Worm (Caenorhabditis elegans) whole organism, early embryonic: Measurements from ENCODE around the gene skr-13.

Experiments
- B0310.2 ChIP-seq: sonication (generic microtip); optimal IDR thresholded peaks from 2 replicates; lab custom pipeline; 2016; ENCODE audit warnings: mild to moderate bottlenecking, missing genetic modification characterization, missing compliant biosample characterization
- F13C5.2 ChIP-seq: sonication (generic microtip); optimal IDR thresholded peaks from 2 replicates; lab custom pipeline; 2017; ENCODE audit warnings: mild to moderate bottlenecking, missing genetic modification characterization, inconsistent platforms, missing compliant biosample characterization
- aly-1 ChIP-seq: sonication (generic microtip); optimal IDR thresholded peaks from 2 replicates; lab custom pipeline; 2016; ENCODE audit warnings: missing genetic modification characterization, missing compliant biosample characterization
- ama-1 ChIP-seq: fragments of 150-350 bp; optimal IDR thresholded peaks from 2 replicates; lab custom pipeline; 2014
- ceh-13 ChIP-seq: fragments of 200-800 bp; sonication (Bioruptor generic); optimal IDR thresholded peaks from 2 replicates; lab custom pipeline; 2018; ENCODE audit warnings: mild to moderate bottlenecking, missing genetic modification characterization, missing compliant biosample characterization
- ceh-36 ChIP-seq: sonication (generic microtip); optimal IDR thresholded peaks from 2 replicates; lab custom pipeline; 2016; ENCODE audit warnings: missing genetic modification characterization, inconsistent platforms, missing compliant biosample characterization
- ets-7 ChIP-seq: sonication (generic microtip); optimal IDR thresholded peaks from 2 replicates; lab custom pipeline; 2016; ENCODE audit warnings: missing genotype, missing genetic modification characterization, missing compliant biosample characterization
- flt-1 ChIP-seq: fragments of 200-800 bp; sonication (Bioruptor generic); IDR thresholded peaks from 2 replicates; pipeline ENCODE4 v1.3.6; 2022; ENCODE audit warnings: missing genetic modification characterization, missing compliant biosample characterization
- hmbx-1 ChIP-seq: sonication (generic microtip); optimal IDR thresholded peaks from 2 replicates; lab custom pipeline; 2016; ENCODE audit warnings: mild to moderate bottlenecking, missing genetic modification characterization, missing compliant biosample characterization
- hmg-4 ChIP-seq: fragments of 200-800 bp; sonication (Bioruptor generic); optimal IDR thresholded peaks from 2 replicates; lab custom pipeline; 2018; ENCODE audit warnings: mild to moderate bottlenecking, missing genetic modification characterization, missing compliant biosample characterization
- hnd-1 ChIP-seq: sonication (generic microtip); optimal IDR thresholded peaks from 2 replicates; lab custom pipeline; 2016; ENCODE audit warnings: missing genetic modification characterization, missing compliant biosample characterization
- pes-1 ChIP-seq: fragments of 200-800 bp; sonication (Bioruptor generic); IDR thresholded peaks from 2 replicates; pipeline ENCODE4 v1.3.6; 2022; ENCODE audit warnings: missing genetic modification reagents, missing genetic modification characterization, missing compliant biosample characterization
- scrt-1 ChIP-seq: fragments of 200-800 bp; sonication (Bioruptor generic); IDR thresholded peaks from 2 replicates; pipeline ENCODE4 v1.3.6; 2022; ENCODE audit warnings: missing genetic modification characterization, missing compliant biosample characterization
- sea-1 ChIP-seq: fragments of 200-800 bp; sonication (Bioruptor generic); conservative IDR thresholded peaks from 2 replicates; pipeline ENCODE4 v1.3.6; 2022; ENCODE audit warnings: missing genetic modification characterization, missing compliant biosample characterization
- tbx-11 ChIP-seq: fragments of 200-800 bp; sonication (Bioruptor generic); IDR thresholded peaks from 2 replicates; pipeline ENCODE4 v1.3.6; 2022; ENCODE audit warnings: missing genetic modification characterization, missing compliant biosample characterization
- tbx-37 ChIP-seq: fragments of 200-800 bp; sonication (Bioruptor generic); conservative IDR thresholded peaks from 2 replicates; pipeline ENCODE4 v1.3.6; 2022; ENCODE audit warnings: missing genetic modification reagents, missing genetic modification characterization, missing compliant biosample characterization
- tra-4 ChIP-seq: sonication (generic microtip); optimal IDR thresholded peaks from 2 replicates; lab custom pipeline; 2017; ENCODE audit warnings: missing genetic modification characterization, missing compliant biosample characterization

skr-13 gene

DNA sequence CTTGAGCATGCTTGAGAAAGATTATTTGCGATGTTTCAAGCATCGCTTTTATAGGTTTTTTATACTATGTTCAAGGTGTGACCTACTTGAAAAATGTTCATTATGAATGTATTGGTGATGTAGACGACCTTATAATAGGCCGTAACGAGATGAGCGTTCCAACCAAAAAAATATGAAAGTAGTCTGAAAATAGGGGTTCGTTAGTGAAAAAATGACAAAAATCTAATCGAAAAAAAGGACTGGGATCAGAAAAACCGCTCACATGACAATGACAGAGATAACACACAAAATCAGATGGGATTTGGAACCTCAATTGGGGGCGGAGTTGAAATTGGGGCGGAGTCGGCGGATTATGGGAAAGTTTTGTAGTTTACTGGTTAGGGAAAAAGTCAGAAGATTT is 11.5 kb downstream of the skr-13 start, which contains the start of gene Y116A8C.40:
Gene Y116A8C.40 (minus strand): TSS at position 101 of the 400 bp plus-strand sequence.
- TF ChIP-seq hmg-4 (GFP tag; lab: Kevin White, UChicago) = no peak
- TF ChIP-seq scrt-1 = no peak
- TF ChIP-seq ets-7 (tag; lab: Kevin White, UChicago) = no peak
- TF ChIP-seq ceh-13 = no peak
- no peak for TF ChIP-seq sea-1 (GFP tag; lab: Robert Waterston, UW)
- TF ChIP-seq tra-4 (tag; lab: Kevin White, UChicago) = no peak

ce11 chrIV:17150418-17150817 is 12.0 kb downstream of the skr-13 start:
- TF ChIP-seq ceh-36 (tag; lab: Kevin White, UChicago) (no peak), ama-1 (no peak), scrt-1 (no peak), pes-1 (GFP tag; lab: Robert Waterston, UW) (no peak), tbx-11 (GFP tag; lab: Robert Waterston, UW) (no peak), hmg-4 (GFP tag; lab: Kevin White, UChicago) (no peak), aly-1 (tag; lab: Kevin White, UChicago) (no peak), hmbx-1 (tag; lab: Kevin White, UChicago) (no peak), tbx-37 (GFP tag; lab: Robert Waterston, UW) (no peak), sea-1 (GFP tag; lab: Robert Waterston, UW) (no peak), hnd-1 (no peak), ceh-13 (no peak), F13C5.2 (tag; lab: Kevin White, UChicago) (no peak), ets-7 (tag; lab: Kevin White, UChicago) (no peak), flt-1 (no peak), B0310.2 (no peak), tra-4 (tag; lab: Kevin White, UChicago) (no peak)

ce11 chrIV:17131035-17131595 is 31.3 kb downstream of the skr-13 start, which contains the start of the genes Y116A8C.37 and Y116A8C.38:
Gene Y116A8C.37 (minus strand): TSS chrIV:17131135.
Gene Y116A8C.38 (plus strand): TSS chrIV:17131545.
- TF ChIP-seq hmbx-1 (tag; lab: Kevin White, UChicago) (no peak), scrt-1 (no peak), pes-1 (GFP tag; lab: Robert Waterston, UW) (no peak), sea-1 (GFP tag; lab: Robert Waterston, UW) (no peak), ceh-36 (tag; lab: Kevin White, UChicago) (no peak), B0310.2 (no peak), aly-1 (tag; lab: Kevin White, UChicago) (no peak), ets-7 (tag; lab: Kevin White, UChicago) (no peak), tra-4 (tag; lab: Kevin White, UChicago) (no peak), flt-1 (no peak), F13C5.2 (tag; lab: Kevin White, UChicago) (no peak), hmg-4 (GFP tag; lab: Kevin White, UChicago) (no peak), tbx-11 (GFP tag; lab: Robert Waterston, UW) (no peak), tbx-37 (GFP tag; lab: Robert Waterston, UW) (no peak), ceh-13 (no peak), hnd-1 (no peak), ama-1 (no peak)

DNA sequence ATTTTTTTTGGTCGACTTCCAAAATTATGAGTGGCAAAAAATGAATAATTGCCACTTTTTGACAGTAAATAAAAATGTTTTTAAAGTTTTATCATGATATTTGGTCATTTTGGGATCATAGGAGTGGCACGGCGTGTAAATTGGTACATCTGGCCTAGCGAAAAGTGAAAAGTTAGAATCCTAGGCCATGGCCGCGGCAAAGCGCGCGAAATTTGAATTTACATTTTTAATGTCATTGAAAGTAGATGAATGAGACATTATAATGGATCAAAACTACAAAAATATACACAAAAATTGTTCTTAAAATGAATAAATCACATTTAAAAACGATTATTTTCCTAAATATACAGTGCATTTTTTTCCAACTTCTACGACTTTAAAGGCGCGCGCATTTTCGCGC is 35.9 kb downstream of the skr-13 start:
- TF ChIP-seq ceh-36 (tag; lab: Kevin White, UChicago) (no peak), flt-1 (no peak), scrt-1 (no peak), ceh-13 (no peak)

DNA sequence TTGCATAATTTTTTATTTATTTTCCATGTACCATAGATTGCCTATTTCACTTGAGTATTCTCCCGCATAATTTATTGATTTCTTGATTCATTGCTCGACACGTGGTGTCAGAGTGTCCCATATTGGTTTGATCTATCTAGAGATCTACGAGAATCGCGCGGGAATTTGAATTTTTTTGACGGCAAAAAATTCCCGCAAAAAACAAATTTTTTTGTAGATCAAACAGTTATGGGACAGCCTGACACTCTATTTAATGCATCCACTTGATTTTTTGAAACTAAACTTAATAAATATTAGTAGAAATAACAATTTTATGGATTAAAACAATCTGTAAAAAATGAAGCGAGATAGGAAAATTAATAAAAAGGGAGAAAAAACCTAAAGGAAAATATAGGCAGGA is 36.4 kb downstream of the skr-13 start:
- TF ChIP-seq ceh-13 = no peak
- no peak for TF ChIP-seq aly-1 (tag; lab: Kevin White, UChicago)
- TF ChIP-seq sea-1 (GFP tag; lab: Robert Waterston, UW) = no peak
- no peak for TF ChIP-seq ceh-36 (tag; lab: Kevin White, UChicago)
- no peak for TF ChIP-seq hmg-4 (GFP tag; lab: Kevin White, UChicago)
- TF ChIP-seq B0310.2 = no peak
- no peak for TF ChIP-seq pes-1 (GFP tag; lab: Robert Waterston, UW)
- no peak for TF ChIP-seq F13C5.2 (tag; lab: Kevin White, UChicago)
- TF ChIP-seq ama-1 = no peak
- no peak for TF ChIP-seq ets-7 (tag; lab: Kevin White, UChicago)
- no peak for TF ChIP-seq scrt-1
- TF ChIP-seq hmbx-1 (tag; lab: Kevin White, UChicago) = no peak
- no peak for TF ChIP-seq tbx-37 (GFP tag; lab: Robert Waterston, UW)
- no peak for TF ChIP-seq tbx-11 (GFP tag; lab: Robert Waterston, UW)
- no peak for TF ChIP-seq tra-4 (tag; lab: Kevin White, UChicago)
- TF ChIP-seq hnd-1 = no peak
- no peak for TF ChIP-seq flt-1

- TF ChIP-seq pes-1 (GFP tag; lab: Robert Waterston, UW) (no peak), F13C5.2 (tag; lab: Kevin White, UChicago) (no peak), aly-1 (tag; lab: Kevin White, UChicago) (no peak), tbx-11 (GFP tag; lab: Robert Waterston, UW) (no peak)
Observed at ce11 chrIV:17121058-17121773, 41.2 kb downstream of the skr-13 start.

DNA sequence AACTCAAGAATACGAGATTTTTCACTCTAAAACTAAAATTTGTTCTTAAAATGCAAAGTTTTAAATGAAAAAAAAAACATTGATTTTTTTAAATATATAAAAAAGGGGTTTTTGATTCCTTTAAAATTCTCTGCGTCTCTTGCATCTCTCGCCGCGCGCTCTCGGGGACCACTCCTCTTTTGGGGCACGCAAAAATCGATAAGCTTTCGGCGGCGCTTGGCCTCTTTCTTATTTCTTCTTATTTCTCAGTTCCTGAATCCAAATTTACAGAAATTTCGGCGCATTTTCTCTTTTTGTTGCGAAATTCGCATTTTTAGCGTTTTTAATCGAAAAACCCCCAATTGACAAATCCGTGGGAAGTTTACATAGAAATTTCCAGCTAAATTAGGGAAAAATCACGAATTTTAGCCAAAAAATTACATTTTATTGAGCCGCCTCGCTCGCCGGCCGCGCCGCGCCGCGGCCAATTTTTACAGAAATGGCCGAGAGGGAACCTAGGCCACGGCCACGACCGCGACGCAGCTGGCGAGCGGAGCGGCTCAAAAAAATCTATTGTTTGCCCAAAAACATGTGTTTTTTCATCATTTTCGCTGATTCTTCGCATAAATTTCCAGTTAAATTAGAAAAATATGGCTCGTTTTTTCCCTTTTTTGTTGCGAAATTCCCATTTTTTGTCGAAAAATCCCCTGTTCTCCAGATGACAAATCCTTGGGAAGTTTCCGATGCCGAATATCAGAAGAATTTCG is 43.3 kb downstream of the skr-13 start, which contains the start of gene itsn-1:
Gene itsn-1 (plus strand): TSS at position 696 of the 746 bp plus-strand sequence.
- TF ChIP-seq pes-1 (GFP tag; lab: Robert Waterston, UW) (no peak), flt-1 (no peak), ceh-36 (tag; lab: Kevin White, UChicago) (no peak), scrt-1 (no peak), ama-1 (no peak), hnd-1 (no peak), ceh-13 (no peak), aly-1 (tag; lab: Kevin White, UChicago) (no peak), tbx-11 (GFP tag; lab: Robert Waterston, UW) (no peak), tra-4 (tag; lab: Kevin White, UChicago) (no peak), hmbx-1 (tag; lab: Kevin White, UChicago) (no peak), tbx-37 (GFP tag; lab: Robert Waterston, UW) (no peak), F13C5.2 (tag; lab: Kevin White, UChicago) (no peak), ets-7 (tag; lab: Kevin White, UChicago) (no peak), B0310.2 (no peak)
